Worm (Caenorhabditis elegans): ENCODE measurements around the gene ceh-36.

ce11 chrX:14206321-14206720 is 20.0 kb upstream of the ceh-36 start:
- TF ChIP-seq elt-3 (tag; optimal IDR thresholded peaks at IDR 0.05) = no peak
- no peak for TF ChIP-seq fkh-10 (GFP tag; optimal IDR thresholded peaks at IDR 0.05)
- no peak for TF ChIP-seq mdl-1 (tag; optimal IDR thresholded peaks at IDR 0.05)
- no peak for TF ChIP-seq nhr-25 (tag; optimal IDR thresholded peaks at IDR 0.05)
- no peak for TF ChIP-seq daf-12 (tag; optimal IDR thresholded peaks at IDR 0.05)
- no peak for TF ChIP-seq ztf-11 (tag; optimal IDR thresholded peaks at IDR 0.05)

All from whole organism, L3 larva.